Fruit fly (Drosophila melanogaster) whole organism, embryonic: Measurements from ENCODE around the gene CG7079.
A peak's percentile ranks its signal among the peaks of the same experiment; 100 is the strongest.

Experiments
- Asciz ChIP-seq: fragments of 200-800 bp; sonication (Bioruptor generic); optimal IDR thresholded peaks from 2 replicates; lab custom pipeline; 2017; ENCODE audit warnings: missing biosample characterization, mild to moderate bottlenecking, missing genetic modification characterization, missing genetic modification reagents
- CG10147 ChIP-seq: fragments of 200-800 bp; sonication (Bioruptor generic); optimal IDR thresholded peaks from 2 replicates; lab custom pipeline; 2019; ENCODE audit warnings: missing biosample characterization, mild to moderate bottlenecking, missing genetic modification characterization, moderate library complexity
- CG10543 ChIP-seq: fragments of 200-800 bp; sonication (Bioruptor generic); optimal IDR thresholded peaks from 3 replicates; lab custom pipeline; 2017; ENCODE audit warnings: missing biosample characterization, mild to moderate bottlenecking, missing genetic modification characterization, moderate library complexity
- CG10959 ChIP-seq: fragments of 200-800 bp; sonication (Bioruptor generic); IDR thresholded peaks from 2 replicates; pipeline ENCODE4 v1.3.6; 2022; ENCODE audit warnings: missing biosample characterization, missing genetic modification characterization
- CG12769 ChIP-seq: fragments of 200-800 bp; sonication (Bioruptor generic); optimal IDR thresholded peaks from 2 replicates; lab custom pipeline; 2019; ENCODE audit warnings: missing biosample characterization, mild to moderate bottlenecking, missing genetic modification characterization, moderate library complexity
- CG14667 ChIP-seq: fragments of 200-800 bp; sonication (Bioruptor generic); IDR thresholded peaks from 2 replicates; pipeline ENCODE4 v1.3.6; 2022; ENCODE audit warnings: missing biosample characterization, missing genetic modification characterization
- CG14965 ChIP-seq: fragments of 200-800 bp; sonication (Bioruptor generic); optimal IDR thresholded peaks from 2 replicates; lab custom pipeline; 2016; ENCODE audit warnings: missing biosample characterization, missing genetic modification characterization, borderline replicate concordance
- CG17359 ChIP-seq: fragments of 200-800 bp; sonication (Bioruptor generic); optimal IDR thresholded peaks from 3 replicates; lab custom pipeline; 2018; ENCODE audit warnings: missing biosample characterization, mild to moderate bottlenecking, missing genetic modification characterization, moderate library complexity
- CG17385 ChIP-seq: fragments of 200-800 bp; sonication (Bioruptor generic); optimal IDR thresholded peaks from 3 replicates; lab custom pipeline; 2018; ENCODE audit warnings: missing biosample characterization, mild to moderate bottlenecking, missing genetic modification characterization
- CG18764 ChIP-seq: fragments of 200-800 bp; sonication (Bioruptor generic); optimal IDR thresholded peaks from 3 replicates; lab custom pipeline; 2016; ENCODE audit warnings: missing biosample characterization, missing genetic modification characterization
- CG3065 ChIP-seq: fragments of 200-800 bp; sonication (Bioruptor generic); optimal IDR thresholded peaks from 2 replicates; lab custom pipeline; 2016; ENCODE audit warnings: missing biosample characterization, missing genetic modification characterization
- CG3163 ChIP-seq: fragments of 200-800 bp; sonication (Bioruptor generic); optimal IDR thresholded peaks from 3 replicates; lab custom pipeline; 2016; ENCODE audit warnings: missing biosample characterization, missing genetic modification characterization
- CG3407 ChIP-seq: fragments of 200-800 bp; sonication (Bioruptor generic); optimal IDR thresholded peaks from 2 replicates; lab custom pipeline; 2018; ENCODE audit warnings: missing biosample characterization, mild to moderate bottlenecking, missing genetic modification characterization
- CG4404 ChIP-seq: fragments of 200-800 bp; sonication (Bioruptor generic); IDR thresholded peaks from 2 replicates; pipeline ENCODE4 v1.3.6; 2022; ENCODE audit warnings: missing biosample characterization, missing genetic modification characterization
- CG6254 ChIP-seq: fragments of 200-800 bp; sonication (Bioruptor generic); optimal IDR thresholded peaks from 3 replicates; lab custom pipeline; 2017; ENCODE audit warnings: mild to moderate bottlenecking, missing biosample characterization, missing genetic modification reagents, missing genetic modification characterization
- CG6654 ChIP-seq: fragments of 200-800 bp; sonication (Bioruptor generic); optimal IDR thresholded peaks from 2 replicates; lab custom pipeline; 2017; ENCODE audit warnings: missing biosample characterization, mild to moderate bottlenecking, missing genetic modification characterization
- CG7271 ChIP-seq: fragments of 200-800 bp; sonication (Bioruptor generic); optimal IDR thresholded peaks from 2 replicates; lab custom pipeline; 2018; ENCODE audit warnings: missing biosample characterization, mild to moderate bottlenecking, missing genetic modification characterization, moderate library complexity
- CG7839 ChIP-seq: fragments of 200-800 bp; sonication (Bioruptor generic); optimal IDR thresholded peaks from 3 replicates; lab custom pipeline; 2018; ENCODE audit warnings: missing biosample characterization, mild to moderate bottlenecking, missing genetic modification characterization, moderate library complexity
- Doc3 ChIP-seq: fragments of 200-800 bp; sonication (Bioruptor generic); IDR thresholded peaks from 3 replicates; pipeline ENCODE4 v1.3.6; 2022; ENCODE audit warnings: missing biosample characterization, missing genetic modification characterization; ENCODE audit not compliant: partially characterized antibody
- Ets65A ChIP-seq: fragments of 200-800 bp; sonication (Bioruptor generic); peaks from one replicate; lab custom pipeline; 2016; ENCODE audit warnings: missing biosample characterization, missing genetic modification characterization
- HLH4C ChIP-seq: fragments of 200-800 bp; sonication (Bioruptor generic); IDR thresholded peaks from 3 replicates; pipeline ENCODE4 v1.3.6; 2022; ENCODE audit warnings: missing biosample characterization, missing genetic modification characterization; ENCODE audit not compliant: partially characterized antibody
- HLHmδ ChIP-seq: fragments of 200-800 bp; sonication (Bioruptor generic); optimal IDR thresholded peaks from 2 replicates; lab custom pipeline; 2018; ENCODE audit warnings: missing biosample characterization, mild to moderate bottlenecking, missing genetic modification characterization, moderate library complexity
- NC2α ChIP-seq: fragments of 200-800 bp; sonication (Bioruptor generic); optimal IDR thresholded peaks from 2 replicates; lab custom pipeline; 2016; ENCODE audit warnings: missing biosample characterization, missing genetic modification characterization
- Nf-YB ChIP-seq: fragments of 200-800 bp; sonication (Bioruptor generic); optimal IDR thresholded peaks from 3 replicates; lab custom pipeline; 2019; ENCODE audit warnings: missing biosample characterization, mild to moderate bottlenecking, missing genetic modification characterization, moderate library complexity
- Nf-YC ChIP-seq: fragments of 200-800 bp; optimal IDR thresholded peaks from 3 replicates; lab custom pipeline; 2019; ENCODE audit warnings: missing biosample characterization, mild to moderate bottlenecking, missing genetic modification characterization, moderate library complexity
- Poxn ChIP-seq: fragments of 200-800 bp; sonication (Bioruptor generic); IDR thresholded peaks from 2 replicates; pipeline ENCODE4 v1.3.6; 2022; ENCODE audit warnings: missing biosample characterization, missing genetic modification characterization
- Rfx ChIP-seq: fragments of 200-800 bp; sonication (Bioruptor generic); IDR thresholded peaks from 2 replicates; pipeline ENCODE4 v1.3.6; 2022; ENCODE audit warnings: missing biosample characterization, missing genetic modification characterization
- Rx ChIP-seq: fragments of 200-800 bp; sonication (Bioruptor generic); IDR thresholded peaks from 2 replicates; pipeline ENCODE4 v1.3.6; 2022; ENCODE audit warnings: missing biosample characterization, missing genetic modification characterization
- Sox102F ChIP-seq: fragments of 200-800 bp; sonication (Bioruptor generic); optimal IDR thresholded peaks from 2 replicates; lab custom pipeline; 2018; ENCODE audit warnings: missing biosample characterization, mild to moderate bottlenecking, missing genetic modification characterization, moderate library complexity
- Sry-β ChIP-seq: fragments of 200-800 bp; sonication (Bioruptor generic); optimal IDR thresholded peaks from 2 replicates; lab custom pipeline; 2018; ENCODE audit warnings: missing biosample characterization, mild to moderate bottlenecking, missing genetic modification characterization, moderate library complexity
- ara ChIP-seq: fragments of 200-800 bp; sonication (Bioruptor generic); IDR thresholded peaks from 2 replicates; pipeline ENCODE4 v1.3.6; 2022; ENCODE audit warnings: missing biosample characterization, missing genetic modification characterization
- bbx ChIP-seq: fragments of 200-800 bp; sonication (Bioruptor generic); IDR thresholded peaks from 2 replicates; pipeline ENCODE4 v1.3.6; 2022; ENCODE audit warnings: missing biosample characterization, missing genetic modification characterization; ENCODE audit not compliant: partially characterized antibody
- br ChIP-seq: fragments of >200 bp; optimal IDR thresholded peaks from 2 replicates; lab custom pipeline; 2017
- crol ChIP-seq: fragments of 200-800 bp; sonication (Bioruptor generic); IDR thresholded peaks from 2 replicates; pipeline ENCODE4 v1.3.6; 2022; ENCODE audit warnings: missing biosample characterization, missing genetic modification characterization
- danr ChIP-seq: fragments of 200-800 bp; sonication (Bioruptor generic); IDR thresholded peaks from 2 replicates; pipeline ENCODE4 v1.3.6; 2022; ENCODE audit warnings: missing biosample characterization, missing genetic modification characterization
- dysf ChIP-seq: fragments of 200-800 bp; sonication (Bioruptor generic); IDR thresholded peaks from 3 replicates; pipeline ENCODE4 v1.3.6; 2022; ENCODE audit warnings: missing biosample characterization, missing genetic modification characterization
- ewg ChIP-seq: fragments of 200-800 bp; sonication (Bioruptor generic); optimal IDR thresholded peaks from 3 replicates; lab custom pipeline; 2017; ENCODE audit warnings: mild to moderate bottlenecking, missing biosample characterization, missing genetic modification reagents, missing genetic modification characterization
- fd3F ChIP-seq: fragments of 200-800 bp; sonication (Bioruptor generic); optimal IDR thresholded peaks from 2 replicates; lab custom pipeline; 2018; ENCODE audit warnings: missing biosample characterization, mild to moderate bottlenecking, missing genetic modification characterization, moderate library complexity
- fd96Cb ChIP-seq: fragments of 200-800 bp; sonication (Bioruptor generic); optimal IDR thresholded peaks from 2 replicates; lab custom pipeline; 2018; ENCODE audit warnings: missing biosample characterization, mild to moderate bottlenecking, missing genetic modification characterization, moderate library complexity
- gem ChIP-seq: fragments of 200-800 bp; sonication (Bioruptor generic); optimal IDR thresholded peaks from 2 replicates; lab custom pipeline; 2019; ENCODE audit warnings: missing biosample characterization, mild to moderate bottlenecking, missing genetic modification characterization, moderate library complexity
- ind ChIP-seq: fragments of 200-800 bp; sonication (Bioruptor generic); optimal IDR thresholded peaks from 3 replicates; lab custom pipeline; 2016; ENCODE audit warnings: missing biosample characterization, missing genetic modification characterization
- mld ChIP-seq: fragments of 200-800 bp; sonication (Bioruptor generic); IDR thresholded peaks from 3 replicates; pipeline ENCODE4 v1.3.6; 2022; ENCODE audit warnings: missing biosample characterization, missing genetic modification characterization; ENCODE audit not compliant: partially characterized antibody
- nau ChIP-seq: fragments of 200-800 bp; sonication (Bioruptor generic); optimal IDR thresholded peaks from 3 replicates; lab custom pipeline; 2017; ENCODE audit warnings: missing biosample characterization, mild to moderate bottlenecking, missing genetic modification characterization, missing genetic modification reagents
- pnt ChIP-seq: fragments of 200-800 bp; sonication (Bioruptor generic); optimal IDR thresholded peaks from 3 replicates; lab custom pipeline; 2016; ENCODE audit warnings: missing biosample characterization, missing genetic modification characterization
- sima ChIP-seq: fragments of 200-800 bp; sonication (Bioruptor generic); optimal IDR thresholded peaks from 2 replicates; lab custom pipeline; 2016; ENCODE audit warnings: missing biosample characterization, missing genetic modification characterization
- sisA ChIP-seq: fragments of 200-800 bp; sonication (Bioruptor generic); IDR thresholded peaks from 2 replicates; pipeline ENCODE4 v1.3.6; 2022; ENCODE audit warnings: missing biosample characterization, missing genetic modification characterization
- tup ChIP-seq: fragments of 200-800 bp; sonication (Bioruptor generic); optimal IDR thresholded peaks from 2 replicates; lab custom pipeline; 2016; ENCODE audit warnings: missing biosample characterization, mild to moderate bottlenecking, missing genetic modification characterization, moderate library complexity
- unc-4 ChIP-seq: fragments of 200-800 bp; sonication (Bioruptor generic); IDR thresholded peaks from 2 replicates; pipeline ENCODE4 v1.3.6; 2022; ENCODE audit warnings: missing biosample characterization, missing genetic modification characterization; ENCODE audit not compliant: partially characterized antibody
- zen2 ChIP-seq: fragments of 200-800 bp; sonication (Bioruptor generic); IDR thresholded peaks from 3 replicates; pipeline ENCODE4 v1.3.6; 2022; ENCODE audit warnings: missing biosample characterization, missing genetic modification characterization; ENCODE audit not compliant: partially characterized antibody

Gene CG7079

dm6 chr3R:21017464-21018080 is 31.1 kb downstream of the CG7079 start, which contains the start of gene Rlip (continued):
- TF ChIP-seq CG3407 (GFP tag; lab: Kevin White, UChicago): no peak
- TF ChIP-seq CG3065 (GFP tag; lab: Kevin White, UChicago): no peak
- no peak for TF ChIP-seq danr (GFP tag; lab: Robert Waterston, UW)
- peak; percentile 98 for TF ChIP-seq Ets65A (GFP tag; lab: Kevin White, UChicago)
- TF ChIP-seq ewg: no peak
- TF ChIP-seq ind (GFP tag; lab: Kevin White, UChicago): peak; percentile 41
- no peak for TF ChIP-seq CG4404
- peak; percentile 49 for TF ChIP-seq unc-4
- TF ChIP-seq br: no peak
- TF ChIP-seq Nf-YC: peak; percentile 19
- peak; percentile 70 for TF ChIP-seq sisA
- peak; percentile 5 for TF ChIP-seq CG12769 (tag; lab: Kevin White, UChicago)
- TF ChIP-seq CG17359 (tag; lab: Kevin White, UChicago): peak; percentile 24
- TF ChIP-seq tup (GFP tag; lab: Kevin White, UChicago): peak; percentile 36
- no peak for TF ChIP-seq CG7271 (tag; lab: Kevin White, UChicago)
- TF ChIP-seq CG6654: no peak
- TF ChIP-seq crol (GFP tag; lab: Robert Waterston, UW): no peak
- no peak for TF ChIP-seq Nf-YB (GFP tag; lab: Kevin White, UChicago)
- peak; percentile 35; the same call in 1 of the 3 replicates for TF ChIP-seq dysf (GFP tag; lab: Robert Waterston, UW)
- peak; percentile 82 for TF ChIP-seq Rfx
- no peak for TF ChIP-seq fd3F (GFP tag; lab: Kevin White, UChicago)
- TF ChIP-seq gem: peak; percentile 34
- TF ChIP-seq CG18764 (GFP tag; lab: Kevin White, UChicago): peak; percentile 41
- TF ChIP-seq CG10543: peak; percentile 22
- no peak for TF ChIP-seq NC2α
- TF ChIP-seq CG14965 (GFP tag; lab: Kevin White, UChicago): no peak
- peak; percentile 59; the same call in 2 of the 3 replicates for TF ChIP-seq HLH4C (GFP tag; lab: Robert Waterston, UW)
- no peak for TF ChIP-seq CG10959 (GFP tag; lab: Robert Waterston, UW)
- TF ChIP-seq fd96Cb (tag; lab: Kevin White, UChicago): no peak
- TF ChIP-seq ara (GFP tag; lab: Robert Waterston, UW): no peak
- TF ChIP-seq Sox102F: peak; percentile 34
- TF ChIP-seq CG3163 (GFP tag; lab: Kevin White, UChicago): peak; percentile 14
- TF ChIP-seq Poxn: no peak
- no peak for TF ChIP-seq sima (GFP tag; lab: Kevin White, UChicago)
- TF ChIP-seq Doc3 (GFP tag; lab: Robert Waterston, UW): no peak
- no peak for TF ChIP-seq CG10147 (GFP tag; lab: Kevin White, UChicago)
- peak; percentile 25 for TF ChIP-seq pnt (GFP tag; lab: Kevin White, UChicago)
- no peak for TF ChIP-seq Asciz (GFP tag; lab: Kevin White, UChicago)
- no peak for TF ChIP-seq CG17385 (GFP tag; lab: Kevin White, UChicago)
- TF ChIP-seq HLHmδ (GFP tag; lab: Kevin White, UChicago): no peak
- TF ChIP-seq Sry-β: peak; percentile 16
- TF ChIP-seq CG7839 (tag; lab: Kevin White, UChicago): peak; percentile 56
- TF ChIP-seq zen2 (GFP tag; lab: Robert Waterston, UW): peak; percentile 48
- TF ChIP-seq mld (GFP tag; lab: Robert Waterston, UW): peak; percentile 63; the same call in 1 of the 3 replicates
- TF ChIP-seq Rx (GFP tag; lab: Robert Waterston, UW): peak; percentile 57
- no peak for TF ChIP-seq CG14667 (GFP tag; lab: Robert Waterston, UW)
- no peak for TF ChIP-seq nau (GFP tag; lab: Kevin White, UChicago)
- peak; percentile 67; the same call in 1 of the 2 replicates for TF ChIP-seq bbx (GFP tag; lab: Robert Waterston, UW)
- no peak for TF ChIP-seq CG6254 (GFP tag; lab: Kevin White, UChicago)
